Fruit fly (Drosophila melanogaster): Measurements from ENCODE around the gene Acam.

- TF ChIP-seq Awh (GFP tag; IDR thresholded peaks at IDR 0.05) (no peak), Mes4 (GFP tag; optimal IDR thresholded peaks at IDR 0.05) (no peak), CG16863 (GFP tag; optimal IDR thresholded peaks at IDR 0.05) (no peak), psq (GFP tag; optimal IDR thresholded peaks at IDR 0.05) (no peak), stc (GFP tag; IDR thresholded peaks at IDR 0.05) (no peak), CG13894 (tag; optimal IDR thresholded peaks at IDR 0.05) (no peak)
These were observed 36.4 kb upstream of the Acam start, which contains the start of the genes CG17197 and CG17198 for dm6 chr3R:25775269-25775668.

All from whole organism, embryonic.